Worm (Caenorhabditis elegans) whole organism, L2 larva: Measurements from ENCODE around the gene Y44A6D.1.

Experiments used
- R02D3.7 ChIP-seq: fragments of 150-350 bp; optimal IDR thresholded peaks from 2 replicates; lab custom pipeline; 2014; ENCODE audit warnings: missing biosample characterization, missing genetic modification characterization
- aly-2 ChIP-seq: fragments of 150-350 bp; optimal IDR thresholded peaks from 2 replicates; lab custom pipeline; 2014; ENCODE audit warnings: missing biosample characterization, missing genetic modification characterization
- ama-1 ChIP-seq: fragments of 150-350 bp; optimal IDR thresholded peaks from 2 replicates; lab custom pipeline; 2018; ENCODE audit warnings: inconsistent platforms
- elt-1 ChIP-seq: fragments of 150-350 bp; optimal IDR thresholded peaks from 2 replicates; lab custom pipeline; 2014; ENCODE audit warnings: missing biosample characterization, missing genetic modification characterization
- elt-3 ChIP-seq: sonication (generic microtip); optimal IDR thresholded peaks from 2 replicates; lab custom pipeline; 2017; ENCODE audit warnings: missing biosample characterization, missing genetic modification characterization
- mdl-1 ChIP-seq, 2 experiments: fragments of 150-350 bp in 1 of 2; sonication (generic microtip) in 1 of 2; optimal IDR thresholded peaks; 2 replicates each; lab custom pipeline; 2017; ENCODE audit warnings: missing biosample characterization in 2 of 2, missing genetic modification characterization in 2 of 2
- nhr-77 ChIP-seq: fragments of 150-350 bp; optimal IDR thresholded peaks from 2 replicates; lab custom pipeline; 2014; ENCODE audit warnings: missing biosample characterization, missing genetic modification characterization
- ztf-1 ChIP-seq: fragments of 200-800 bp; sonication (Bioruptor generic); conservative IDR thresholded peaks from 2 replicates; pipeline ENCODE4 v1.3.6; 2022; ENCODE audit warnings: missing genetic modification characterization, missing compliant biosample characterization
- ztf-4 ChIP-seq: fragments of 150-350 bp; optimal IDR thresholded peaks from 2 replicates; lab custom pipeline; 2014; ENCODE audit warnings: missing biosample characterization, missing genetic modification characterization

- no peak for TF ChIP-seq elt-3 (tag; lab: Kevin White, UChicago)
- TF ChIP-seq ztf-1 = no peak
- no peak for TF ChIP-seq nhr-77 (tag; lab: Kevin White, UChicago)
- TF ChIP-seq ama-1 (lab: Kevin White, UChicago) = no peak
- TF ChIP-seq mdl-1 (tag; optimal IDR thresholded peaks at IDR 0.05; lab: Kevin White, UChicago) = no peak
- TF ChIP-seq elt-1 = no peak
- no peak for TF ChIP-seq R02D3.7 (tag; lab: Kevin White, UChicago)
- TF ChIP-seq aly-2 (tag; lab: Kevin White, UChicago) = no peak
- no peak for TF ChIP-seq ztf-4 (tag; lab: Kevin White, UChicago)
Observed at ce11 chrV:20761758-20762157, 28.1 kb downstream of the Y44A6D.1 start.
